Fruit fly (Drosophila melanogaster) Kc167 (cell line): ENCODE measurements around the gene spas.

Source experiments
- Myc ChIP-seq: fragments of >200 bp; optimal IDR thresholded peaks from 2 replicates; lab custom pipeline; 2017; ENCODE audit warnings: missing external identifiers
- Sin3A ChIP-seq: fragments of >200 bp; optimal IDR thresholded peaks from 2 replicates; lab custom pipeline; 2018; ENCODE audit warnings: missing external identifiers
- h ChIP-seq: fragments of >200 bp; optimal IDR thresholded peaks from 3 replicates; lab custom pipeline; 2018; ENCODE audit warnings: missing external identifiers
- insv ChIP-seq: fragments of >200 bp; optimal IDR thresholded peaks from 3 replicates; lab custom pipeline; 2018; ENCODE audit warnings: missing external identifiers
- psq ChIP-seq: fragments of >200 bp; optimal IDR thresholded peaks from 2 replicates; lab custom pipeline; 2017; ENCODE audit warnings: missing external identifiers
- ttk ChIP-seq: sonication (Bioruptor generic); optimal IDR thresholded peaks from 2 replicates; lab custom pipeline; 2017; ENCODE audit warnings: missing external identifiers

- TF ChIP-seq insv (no peak), psq (lab: Kevin White, UChicago) (no peak), h (lab: Kevin White, UChicago) (no peak), Sin3A (lab: Kevin White, UChicago) (no peak), ttk (lab: Kevin White, UChicago) (no peak), Myc (no peak)
Measured at dm6 chr3R:24065718-24066117, 27.7 kb downstream of the spas start.
